Fruit fly (Drosophila melanogaster) whole organism, embryonic: ENCODE results near the gene Spt6.
A peak's percentile ranks its signal among the peaks of the same experiment; 100 is the strongest.

ENCODE experiments used
- Aef1 ChIP-seq: fragments of 200-800 bp; sonication (Bioruptor generic); IDR thresholded peaks from 3 replicates; pipeline ENCODE4 v1.3.6; 2022; ENCODE audit warnings: missing biosample characterization, missing genetic modification characterization
- Antp ChIP-seq: fragments of 200-800 bp; sonication (Bioruptor generic); optimal IDR thresholded peaks from 3 replicates; lab custom pipeline; 2016; ENCODE audit warnings: missing biosample characterization, missing genetic modification characterization
- Bgb ChIP-seq: fragments of 200-800 bp; sonication (Bioruptor generic); IDR thresholded peaks from 2 replicates; pipeline ENCODE4 v1.3.6; 2022; ENCODE audit warnings: missing biosample characterization, missing genetic modification characterization; ENCODE audit not compliant: partially characterized antibody
- CG10147 ChIP-seq: fragments of 200-800 bp; sonication (Bioruptor generic); optimal IDR thresholded peaks from 2 replicates; lab custom pipeline; 2019; ENCODE audit warnings: missing biosample characterization, mild to moderate bottlenecking, missing genetic modification characterization, moderate library complexity
- CG10274 ChIP-seq: fragments of 200-800 bp; sonication (Bioruptor generic); optimal IDR thresholded peaks from 3 replicates; lab custom pipeline; 2017; ENCODE audit warnings: missing biosample characterization, mild to moderate bottlenecking, missing genetic modification characterization
- CG13123 ChIP-seq: fragments of 200-800 bp; sonication (Bioruptor generic); optimal IDR thresholded peaks from 2 replicates; lab custom pipeline; 2016; ENCODE audit warnings: missing biosample characterization, missing genetic modification characterization
- CG14667 ChIP-seq: fragments of 200-800 bp; sonication (Bioruptor generic); IDR thresholded peaks from 2 replicates; pipeline ENCODE4 v1.3.6; 2022; ENCODE audit warnings: missing biosample characterization, missing genetic modification characterization
- CG15514 ChIP-seq: fragments of 200-800 bp; sonication (Bioruptor generic); optimal IDR thresholded peaks from 3 replicates; lab custom pipeline; 2017; ENCODE audit warnings: missing biosample characterization, missing genetic modification characterization, mild to moderate bottlenecking, moderate library complexity, missing genetic modification reagents
- CG17186 ChIP-seq: fragments of 200-800 bp; sonication (Bioruptor generic); optimal IDR thresholded peaks from 3 replicates; lab custom pipeline; 2017; ENCODE audit warnings: missing biosample characterization, missing genetic modification reagents, missing genetic modification characterization
- CG17612 ChIP-seq: fragments of 200-800 bp; sonication (Bioruptor generic); IDR thresholded peaks from 2 replicates; pipeline ENCODE4 v1.3.6; 2022; ENCODE audit warnings: missing biosample characterization, missing genetic modification characterization
- CG8924 ChIP-seq: fragments of 200-800 bp; optimal IDR thresholded peaks from 3 replicates; lab custom pipeline; 2019; ENCODE audit warnings: missing biosample characterization, mild to moderate bottlenecking, missing genetic modification characterization, moderate library complexity
- CG9437 ChIP-seq: fragments of 200-800 bp; sonication (Bioruptor generic); optimal IDR thresholded peaks from 2 replicates; lab custom pipeline; 2018; ENCODE audit warnings: missing biosample characterization, mild to moderate bottlenecking, missing genetic modification characterization
- CrebB ChIP-seq: fragments of 200-800 bp; sonication (Bioruptor generic); optimal IDR thresholded peaks from 3 replicates; lab custom pipeline; 2018; ENCODE audit warnings: missing biosample characterization, mild to moderate bottlenecking, missing genetic modification characterization
- Fer2 ChIP-seq: fragments of 200-800 bp; sonication (Bioruptor generic); optimal IDR thresholded peaks from 2 replicates; lab custom pipeline; 2018; ENCODE audit warnings: missing biosample characterization, mild to moderate bottlenecking, missing genetic modification characterization, moderate library complexity
- H15 ChIP-seq: fragments of 200-800 bp; sonication (Bioruptor generic); IDR thresholded peaks from 3 replicates; pipeline ENCODE4 v1.3.6; 2022; ENCODE audit warnings: missing biosample characterization, missing genetic modification characterization
- HmgZ ChIP-seq: fragments of 200-800 bp; sonication (Bioruptor generic); optimal IDR thresholded peaks from 2 replicates; lab custom pipeline; 2018; ENCODE audit warnings: missing biosample characterization, mild to moderate bottlenecking, missing genetic modification characterization
- NFAT ChIP-seq: fragments of 200-800 bp; sonication (Bioruptor generic); IDR thresholded peaks from 2 replicates; pipeline ENCODE4 v1.3.6; 2022; ENCODE audit warnings: missing biosample characterization, missing genetic modification characterization
- Stat92E ChIP-seq, 3 experiments: fragments of >200 bp in 2 of 3; fragments of 200-800 bp in 1 of 3; sonication (Bioruptor generic) in 1 of 3; optimal IDR thresholded peaks; 2 replicates each; lab custom pipeline; 2017 to 2019; ENCODE audit warnings: missing biosample characterization in 3 of 3, missing genetic modification characterization in 3 of 3, mild to moderate bottlenecking in 1 of 3, moderate library complexity in 1 of 3
- Trl ChIP-seq, 3 experiments: fragments of >200 bp in 2 of 3; fragments of 200-800 bp in 1 of 3; sonication (Bioruptor generic) in 1 of 3; optimal IDR thresholded peaks; 2 replicates in 1 of 3; 3 replicates in 2 of 3; lab custom pipeline; 2016 to 2017; ENCODE audit warnings: missing biosample characterization in 1 of 3, missing genetic modification characterization in 1 of 3
- Vsx1 ChIP-seq: fragments of 200-800 bp; sonication (Bioruptor generic); optimal IDR thresholded peaks from 2 replicates; lab custom pipeline; 2017; ENCODE audit warnings: missing biosample characterization, mild to moderate bottlenecking, missing genetic modification characterization, missing genetic modification reagents
- caup ChIP-seq: fragments of 200-800 bp; sonication (Bioruptor generic); optimal IDR thresholded peaks from 3 replicates; lab custom pipeline; 2017; ENCODE audit warnings: missing biosample characterization, mild to moderate bottlenecking, missing genetic modification characterization, moderate library complexity; ENCODE audit not compliant: severe bottlenecking
- chm ChIP-seq: fragments of 200-800 bp; sonication (Bioruptor generic); IDR thresholded peaks from 2 replicates; pipeline ENCODE4 v1.3.6; 2022; ENCODE audit warnings: missing biosample characterization, missing genetic modification characterization
- chn ChIP-seq: fragments of 200-800 bp; sonication (Bioruptor generic); optimal IDR thresholded peaks from 2 replicates; lab custom pipeline; 2016; ENCODE audit warnings: missing biosample characterization, missing genetic modification characterization
- dati ChIP-seq: fragments of 200-800 bp; sonication (Bioruptor generic); IDR thresholded peaks from 2 replicates; pipeline ENCODE4 v1.3.6; 2022; ENCODE audit warnings: missing biosample characterization, missing genetic modification characterization
- dimm ChIP-seq: fragments of 200-800 bp; sonication (Bioruptor generic); IDR thresholded peaks from 2 replicates; pipeline ENCODE4 v1.3.6; 2022; ENCODE audit warnings: missing biosample characterization, missing genetic modification characterization
- dmrt99B ChIP-seq: fragments of 200-800 bp; sonication (Bioruptor generic); optimal IDR thresholded peaks from 2 replicates; lab custom pipeline; 2018; ENCODE audit warnings: missing biosample characterization, mild to moderate bottlenecking, missing genetic modification characterization, moderate library complexity
- emc ChIP-seq: fragments of 200-800 bp; sonication (Bioruptor generic); optimal IDR thresholded peaks from 2 replicates; lab custom pipeline; 2016; ENCODE audit warnings: missing biosample characterization, missing genetic modification characterization
- exex ChIP-seq: fragments of 200-800 bp; sonication (Bioruptor generic); optimal IDR thresholded peaks from 4 replicates; lab custom pipeline; 2018; ENCODE audit warnings: missing biosample characterization, mild to moderate bottlenecking, missing genetic modification characterization, moderate library complexity
- fd96Cb ChIP-seq: fragments of 200-800 bp; sonication (Bioruptor generic); optimal IDR thresholded peaks from 2 replicates; lab custom pipeline; 2018; ENCODE audit warnings: missing biosample characterization, mild to moderate bottlenecking, missing genetic modification characterization, moderate library complexity
- fru ChIP-seq: fragments of >200 bp; optimal IDR thresholded peaks from 2 replicates; lab custom pipeline; 2017
- fu2 ChIP-seq: fragments of 200-800 bp; sonication (Bioruptor generic); optimal IDR thresholded peaks from 2 replicates; lab custom pipeline; 2016; ENCODE audit warnings: missing biosample characterization, missing genetic modification characterization
- gcm ChIP-seq: fragments of 200-800 bp; sonication (Bioruptor generic); optimal IDR thresholded peaks from 2 replicates; lab custom pipeline; 2019; ENCODE audit warnings: missing biosample characterization, mild to moderate bottlenecking, missing genetic modification characterization, moderate library complexity
- gro ChIP-seq: fragments of 200-800 bp; sonication (Bioruptor generic); optimal IDR thresholded peaks from 2 replicates; lab custom pipeline; 2016; ENCODE audit warnings: missing biosample characterization, missing genetic modification characterization
- kah ChIP-seq: fragments of 200-800 bp; sonication (Bioruptor generic); optimal IDR thresholded peaks from 2 replicates; lab custom pipeline; 2018; ENCODE audit warnings: missing biosample characterization, mild to moderate bottlenecking, missing genetic modification characterization
- lab ChIP-seq: fragments of 200-800 bp; sonication (Bioruptor generic); optimal IDR thresholded peaks from 3 replicates; lab custom pipeline; 2017; ENCODE audit warnings: missing biosample characterization, missing genetic modification characterization, mild to moderate bottlenecking, moderate library complexity, missing genetic modification reagents
- lbe ChIP-seq: fragments of 200-800 bp; sonication (Bioruptor generic); optimal IDR thresholded peaks from 2 replicates; lab custom pipeline; 2016; ENCODE audit warnings: missing biosample characterization, mild to moderate bottlenecking, missing genetic modification characterization
- lmd ChIP-seq: fragments of 200-800 bp; sonication (Bioruptor generic); IDR thresholded peaks from 2 replicates; pipeline ENCODE4 v1.3.6; 2022; ENCODE audit warnings: missing biosample characterization, missing genetic modification characterization
- nmo ChIP-seq: fragments of 200-800 bp; sonication (Bioruptor generic); optimal IDR thresholded peaks from 2 replicates; lab custom pipeline; 2018; ENCODE audit warnings: missing biosample characterization, mild to moderate bottlenecking, missing genetic modification characterization, moderate library complexity
- oc ChIP-seq: fragments of 200-800 bp; sonication (Bioruptor generic); optimal IDR thresholded peaks from 2 replicates; lab custom pipeline; 2018; ENCODE audit warnings: missing biosample characterization, mild to moderate bottlenecking, missing genetic modification characterization, moderate library complexity
- org-1 ChIP-seq: fragments of 200-800 bp; sonication (Bioruptor generic); optimal IDR thresholded peaks from 2 replicates; lab custom pipeline; 2017; ENCODE audit warnings: missing biosample characterization, missing genetic modification characterization
- p53 ChIP-seq: fragments of 200-800 bp; sonication (Bioruptor generic); optimal IDR thresholded peaks from 2 replicates; lab custom pipeline; 2016; ENCODE audit warnings: missing biosample characterization, missing genetic modification characterization
- pan ChIP-seq, 4 experiments: fragments of >200 bp in 3 of 4; fragments of 200-800 bp in 1 of 4; sonication (Bioruptor generic) in 1 of 4; optimal IDR thresholded peaks in 3 of 4; IDR thresholded peaks in 1 of 4; 2 replicates each; pipeline versions ENCODE4 v1.3.6 to Lab custom; 2017 to 2022; ENCODE audit warnings: missing biosample characterization in 2 of 4, missing genetic modification characterization in 2 of 4, mixed read lengths in 1 of 4
- pros ChIP-seq: fragments of 200-800 bp; sonication (Bioruptor generic); optimal IDR thresholded peaks from 3 replicates; lab custom pipeline; 2019; ENCODE audit warnings: missing biosample characterization, mild to moderate bottlenecking, missing genetic modification characterization, moderate library complexity
- pum ChIP-seq: fragments of 200-800 bp; sonication (Bioruptor generic); optimal IDR thresholded peaks from 2 replicates; lab custom pipeline; 2016; ENCODE audit warnings: missing biosample characterization, missing genetic modification characterization
- sug ChIP-seq: fragments of 200-800 bp; optimal IDR thresholded peaks from 2 replicates; lab custom pipeline; 2019; ENCODE audit warnings: missing biosample characterization, mild to moderate bottlenecking, missing genetic modification characterization, moderate library complexity
- vfl ChIP-seq: fragments of 200-800 bp; sonication (Bioruptor generic); optimal IDR thresholded peaks from 2 replicates; lab custom pipeline; 2016; ENCODE audit warnings: missing biosample characterization, missing genetic modification characterization

Spt6 gene

DNA sequence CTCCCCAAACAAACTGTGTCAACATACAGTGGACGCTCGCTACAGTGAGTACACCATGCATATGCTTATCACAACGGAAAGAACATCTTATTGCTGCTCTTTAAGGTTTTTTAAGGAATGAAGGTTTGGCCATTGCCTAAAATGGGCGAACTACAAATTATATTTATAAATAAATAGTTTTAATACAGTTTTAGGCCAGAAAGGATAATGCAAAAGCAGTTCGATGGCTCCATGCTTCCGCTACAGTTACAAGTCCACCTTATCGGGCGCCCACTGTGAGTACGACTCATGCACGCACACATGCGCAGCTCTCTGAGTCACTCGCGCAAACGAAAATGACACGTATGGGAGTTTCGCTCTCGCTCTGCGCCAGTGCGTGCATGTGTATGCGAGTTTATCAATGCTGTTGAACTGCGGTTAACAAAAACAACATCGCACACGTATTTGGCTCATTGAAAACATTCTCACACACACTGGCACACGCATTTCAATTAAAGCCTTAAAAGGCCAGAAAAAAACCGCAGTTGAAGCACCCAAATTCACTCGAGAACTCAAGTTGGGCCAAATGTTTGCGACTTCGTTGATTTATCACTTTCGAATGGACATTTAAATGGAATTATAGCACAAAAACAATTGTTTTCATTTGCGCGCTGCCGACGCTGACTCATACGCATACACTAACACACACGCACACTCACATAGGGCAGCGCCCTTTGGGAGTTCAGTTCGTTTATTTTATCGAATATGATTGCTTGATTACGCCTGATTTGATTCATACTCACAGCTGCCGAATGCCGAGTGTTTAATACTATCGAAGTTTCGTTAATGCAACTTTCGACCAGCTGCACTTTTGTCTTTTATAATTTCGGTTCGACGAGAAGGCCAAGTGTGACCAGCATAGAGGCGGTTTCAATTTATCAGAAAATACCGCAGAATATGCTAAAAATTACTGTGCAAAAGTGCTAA, 43.1 kb upstream of the Spt6 start, which contains the start of gene sqh (continued):
- no peak for TF ChIP-seq dmrt99B
- TF ChIP-seq Trl (optimal IDR thresholded peaks at IDR 0.05; lab: Kevin White, UChicago) = peak; percentile 36 to 49
- peak; percentile 26 for TF ChIP-seq Trl (GFP tag; optimal IDR thresholded peaks at IDR 0.05; lab: Kevin White, UChicago)
- TF ChIP-seq lmd (GFP tag; lab: Robert Waterston, UW) = peak; percentile 96
- TF ChIP-seq Antp (GFP tag; lab: Kevin White, UChicago) = peak; percentile 43
- peak; percentile 91 for TF ChIP-seq CG8924 (tag; lab: Kevin White, UChicago)
- peak; percentile 51 for TF ChIP-seq CG13123 (GFP tag; lab: Kevin White, UChicago)
- TF ChIP-seq p53 = no peak
- TF ChIP-seq HmgZ (tag; lab: Kevin White, UChicago) = peak; percentile 89
- no peak for TF ChIP-seq fru (lab: Kevin White, UChicago)
- TF ChIP-seq lbe (GFP tag; lab: Kevin White, UChicago) = peak; percentile 75
- TF ChIP-seq chn = peak; percentile 69
- peak; percentile 35 for TF ChIP-seq pum (GFP tag; lab: Kevin White, UChicago)
- peak; percentile 82 for TF ChIP-seq gcm (GFP tag; lab: Kevin White, UChicago)
- TF ChIP-seq nmo = peak; percentile 92
- peak; percentile 86 for TF ChIP-seq sug (tag; lab: Kevin White, UChicago)
- TF ChIP-seq dimm (GFP tag; lab: Robert Waterston, UW) = peak; percentile 62; the same call in 1 of the 2 replicates
- TF ChIP-seq pan (optimal IDR thresholded peaks at IDR 0.05; lab: Kevin White, UChicago) = no peak
- peak in 1 of 2 experiments; percentile 87 for TF ChIP-seq pan (GFP tag; optimal IDR thresholded peaks at IDR 0.05 in 1 of 2, IDR thresholded peaks at IDR 0.05 in 1 of 2)
- no peak for TF ChIP-seq gro
- TF ChIP-seq caup = peak; percentile 84
- peak; percentile 84 for TF ChIP-seq NFAT (GFP tag; lab: Robert Waterston, UW)
- peak; percentile 78 for TF ChIP-seq Fer2 (tag; lab: Kevin White, UChicago)
- peak; percentile 74 for TF ChIP-seq CG10147 (GFP tag; lab: Kevin White, UChicago)
- peak in 1 of 3 experiments; percentile 95 for TF ChIP-seq Stat92E (GFP tag; optimal IDR thresholded peaks at IDR 0.05; lab: Kevin White, UChicago)
- TF ChIP-seq dati = peak; percentile 26; the same call in 1 of the 2 replicates
- peak; percentile 57 for TF ChIP-seq exex (tag; lab: Kevin White, UChicago)
- peak; percentile 43; the same call in 1 of the 2 replicates for TF ChIP-seq Bgb (GFP tag; lab: Robert Waterston, UW)
- peak; percentile 63 for TF ChIP-seq vfl (GFP tag; lab: Kevin White, UChicago)
- TF ChIP-seq CG9437 (GFP tag; lab: Kevin White, UChicago) = peak; percentile 77
- peak; percentile 77 for TF ChIP-seq kah
- peak; percentile 68 for TF ChIP-seq CG15514 (GFP tag; lab: Kevin White, UChicago)
- TF ChIP-seq fu2 (GFP tag; lab: Kevin White, UChicago) = no peak
- peak; percentile 83 for TF ChIP-seq Vsx1 (GFP tag; lab: Kevin White, UChicago)
- peak; percentile 81 for TF ChIP-seq chm (GFP tag; lab: Robert Waterston, UW)
- TF ChIP-seq org-1 (GFP tag; lab: Kevin White, UChicago) = peak; percentile 86
- TF ChIP-seq CrebB (tag; lab: Kevin White, UChicago) = peak; percentile 83
- peak; percentile 24 for TF ChIP-seq CG17186 (GFP tag; lab: Kevin White, UChicago)
- peak; percentile 84 for TF ChIP-seq CG14667 (GFP tag; lab: Robert Waterston, UW)
- TF ChIP-seq Aef1 (GFP tag; lab: Robert Waterston, UW) = peak; percentile 85
- TF ChIP-seq pros (GFP tag; lab: Kevin White, UChicago) = peak; percentile 40
- TF ChIP-seq CG10274 (GFP tag; lab: Kevin White, UChicago) = peak; percentile 69
- peak; percentile 61 for TF ChIP-seq CG17612 (GFP tag; lab: Robert Waterston, UW)
- TF ChIP-seq oc (tag; lab: Kevin White, UChicago) = no peak
- peak; percentile 78 for TF ChIP-seq H15
- peak; percentile 91 for TF ChIP-seq lab
- TF ChIP-seq fd96Cb (tag; lab: Kevin White, UChicago) = peak; percentile 80
- TF ChIP-seq emc (GFP tag; lab: Kevin White, UChicago) = no peak
